Fruit fly (Drosophila melanogaster) whole organism, embryonic: Measurements from ENCODE around the gene CG42324.

Experiments
- CG10267 ChIP-seq: fragments of 200-800 bp; sonication (Bioruptor generic); optimal IDR thresholded peaks from 2 replicates; lab custom pipeline; 2018; ENCODE audit warnings: missing biosample characterization, mild to moderate bottlenecking, missing genetic modification characterization, moderate library complexity
- CG10959 ChIP-seq: fragments of 200-800 bp; sonication (Bioruptor generic); IDR thresholded peaks from 2 replicates; pipeline ENCODE4 v1.3.6; 2022; ENCODE audit warnings: missing biosample characterization, missing genetic modification characterization
- CG12155 ChIP-seq: fragments of 200-800 bp; sonication (Bioruptor generic); optimal IDR thresholded peaks from 3 replicates; lab custom pipeline; 2016; ENCODE audit warnings: missing biosample characterization, missing genetic modification characterization
- CG12236 ChIP-seq: fragments of 200-800 bp; sonication (Bioruptor generic); optimal IDR thresholded peaks from 2 replicates; lab custom pipeline; 2016; ENCODE audit warnings: missing biosample characterization, missing genetic modification characterization
- CG1233 ChIP-seq: fragments of 200-800 bp; sonication (Bioruptor generic); optimal IDR thresholded peaks from 4 replicates; lab custom pipeline; 2018; ENCODE audit warnings: missing biosample characterization, mild to moderate bottlenecking, missing genetic modification characterization
- CG12659 ChIP-seq: fragments of 200-800 bp; sonication (Bioruptor generic); optimal IDR thresholded peaks from 3 replicates; lab custom pipeline; 2017; ENCODE audit warnings: mild to moderate bottlenecking, missing biosample characterization, missing genetic modification reagents, missing genetic modification characterization
- CG14050 ChIP-seq: fragments of 200-800 bp; sonication (Bioruptor generic); IDR thresholded peaks from 3 replicates; pipeline ENCODE4 v1.3.6; 2022; ENCODE audit warnings: missing biosample characterization, missing genetic modification characterization
- CG1529 ChIP-seq: fragments of 200-800 bp; sonication (Bioruptor generic); optimal IDR thresholded peaks from 3 replicates; lab custom pipeline; 2018; ENCODE audit warnings: missing biosample characterization, missing genetic modification characterization
- CG15479 ChIP-seq: fragments of 200-800 bp; sonication (Bioruptor generic); optimal IDR thresholded peaks from 3 replicates; lab custom pipeline; 2019; ENCODE audit warnings: missing biosample characterization, mild to moderate bottlenecking, missing genetic modification characterization, moderate library complexity
- CG15601 ChIP-seq: fragments of 200-800 bp; sonication (Bioruptor generic); optimal IDR thresholded peaks from 3 replicates; lab custom pipeline; 2019; ENCODE audit warnings: missing biosample characterization, mild to moderate bottlenecking, missing genetic modification characterization, moderate library complexity
- CG2202 ChIP-seq: fragments of 200-800 bp; sonication (Bioruptor generic); optimal IDR thresholded peaks from 2 replicates; lab custom pipeline; 2018; ENCODE audit warnings: missing biosample characterization, mild to moderate bottlenecking, missing genetic modification characterization
- CG32532 ChIP-seq: fragments of 200-800 bp; sonication (Bioruptor generic); IDR thresholded peaks from 2 replicates; pipeline ENCODE4 v1.3.6; 2022; ENCODE audit warnings: missing biosample characterization, missing genetic modification characterization
- CG32772 ChIP-seq: fragments of 200-800 bp; sonication (Bioruptor generic); IDR thresholded peaks from 2 replicates; pipeline ENCODE4 v1.3.6; 2022; ENCODE audit warnings: missing biosample characterization, missing genetic modification characterization
- CG3407 ChIP-seq: fragments of 200-800 bp; sonication (Bioruptor generic); optimal IDR thresholded peaks from 2 replicates; lab custom pipeline; 2018; ENCODE audit warnings: missing biosample characterization, mild to moderate bottlenecking, missing genetic modification characterization
- CG6689 ChIP-seq: fragments of 200-800 bp; sonication (Bioruptor generic); IDR thresholded peaks from 2 replicates; pipeline ENCODE4 v1.3.6; 2022; ENCODE audit warnings: missing biosample characterization, missing genetic modification characterization
- CG6765 ChIP-seq: fragments of 200-800 bp; sonication (Bioruptor generic); optimal IDR thresholded peaks from 3 replicates; lab custom pipeline; 2017; ENCODE audit warnings: missing biosample characterization, mild to moderate bottlenecking, missing genetic modification characterization
- CG6854 ChIP-seq: fragments of 200-800 bp; sonication (Bioruptor generic); optimal IDR thresholded peaks from 3 replicates; lab custom pipeline; 2017; ENCODE audit warnings: missing biosample characterization, mild to moderate bottlenecking, missing genetic modification characterization
- CG7556 ChIP-seq: fragments of 200-800 bp; sonication (Bioruptor generic); optimal IDR thresholded peaks from 2 replicates; lab custom pipeline; 2017; ENCODE audit warnings: missing biosample characterization, mild to moderate bottlenecking, missing genetic modification characterization
- CG8388 ChIP-seq: fragments of 200-800 bp; sonication (Bioruptor generic); optimal IDR thresholded peaks from 2 replicates; lab custom pipeline; 2019; ENCODE audit warnings: missing biosample characterization, mild to moderate bottlenecking, missing genetic modification characterization, moderate library complexity
- CG9797 ChIP-seq: fragments of 200-800 bp; sonication (Bioruptor generic); optimal IDR thresholded peaks from 3 replicates; lab custom pipeline; 2018; ENCODE audit warnings: missing biosample characterization, mild to moderate bottlenecking, missing genetic modification characterization
- D19A ChIP-seq: fragments of 200-800 bp; optimal IDR thresholded peaks from 3 replicates; lab custom pipeline; 2019; ENCODE audit warnings: missing biosample characterization, mild to moderate bottlenecking, missing genetic modification characterization, moderate library complexity
- Drgx ChIP-seq: fragments of 200-800 bp; sonication (Bioruptor generic); IDR thresholded peaks from 2 replicates; pipeline ENCODE4 v1.3.6; 2022; ENCODE audit warnings: missing biosample characterization, missing genetic modification characterization
- Hr51 ChIP-seq, 2 experiments: fragments of 200-800 bp; sonication (Bioruptor generic); optimal IDR thresholded peaks; 2 replicates in 1 of 2; 3 replicates in 1 of 2; lab custom pipeline; 2016 to 2018; ENCODE audit warnings: missing biosample characterization in 2 of 2, missing genetic modification characterization in 2 of 2, mild to moderate bottlenecking in 1 of 2, moderate library complexity in 1 of 2
- Hsf ChIP-seq: fragments of 200-800 bp; sonication (Bioruptor generic); optimal IDR thresholded peaks from 3 replicates; lab custom pipeline; 2016; ENCODE audit warnings: missing biosample characterization, missing genetic modification characterization
- Med ChIP-seq: fragments of 200-800 bp; sonication (Bioruptor generic); peaks from one replicate; lab custom pipeline; 2016; ENCODE audit warnings: missing biosample characterization, missing genetic modification characterization, mild to moderate bottlenecking, inconsistent platforms, moderate library complexity
- NK7.1 ChIP-seq: fragments of 200-800 bp; sonication (Bioruptor generic); optimal IDR thresholded peaks from 3 replicates; lab custom pipeline; 2016; ENCODE audit warnings: missing biosample characterization, missing genetic modification characterization
- Optix ChIP-seq: fragments of 200-800 bp; sonication (Bioruptor generic); IDR thresholded peaks from 3 replicates; pipeline ENCODE4 v1.3.6; 2022; ENCODE audit warnings: missing biosample characterization, missing genetic modification characterization
- Ssrp ChIP-seq: fragments of 200-800 bp; sonication (Bioruptor generic); optimal IDR thresholded peaks from 2 replicates; lab custom pipeline; 2018; ENCODE audit warnings: missing biosample characterization, mild to moderate bottlenecking, missing genetic modification characterization, moderate library complexity
- ara ChIP-seq: fragments of 200-800 bp; sonication (Bioruptor generic); IDR thresholded peaks from 2 replicates; pipeline ENCODE4 v1.3.6; 2022; ENCODE audit warnings: missing biosample characterization, missing genetic modification characterization
- bab2 ChIP-seq: fragments of 200-800 bp; sonication (Bioruptor generic); optimal IDR thresholded peaks from 2 replicates; lab custom pipeline; 2016; ENCODE audit warnings: missing biosample characterization, missing genetic modification characterization
- bigmax ChIP-seq: fragments of 200-800 bp; sonication (Bioruptor generic); optimal IDR thresholded peaks from 2 replicates; lab custom pipeline; 2018; ENCODE audit warnings: missing biosample characterization, mild to moderate bottlenecking, missing genetic modification characterization
- caup ChIP-seq: fragments of 200-800 bp; sonication (Bioruptor generic); optimal IDR thresholded peaks from 3 replicates; lab custom pipeline; 2017; ENCODE audit warnings: missing biosample characterization, mild to moderate bottlenecking, missing genetic modification characterization, moderate library complexity; ENCODE audit not compliant: severe bottlenecking
- cg ChIP-seq: fragments of 200-800 bp; sonication (Bioruptor generic); optimal IDR thresholded peaks from 3 replicates; lab custom pipeline; 2019; ENCODE audit warnings: missing biosample characterization, mild to moderate bottlenecking, missing genetic modification characterization, moderate library complexity
- chif ChIP-seq, 2 experiments: fragments of 200-800 bp; sonication (Bioruptor generic); optimal IDR thresholded peaks; 3 replicates each; lab custom pipeline; 2016; ENCODE audit warnings: missing biosample characterization in 2 of 2, missing genetic modification characterization in 2 of 2
- chm ChIP-seq: fragments of 200-800 bp; sonication (Bioruptor generic); IDR thresholded peaks from 2 replicates; pipeline ENCODE4 v1.3.6; 2022; ENCODE audit warnings: missing biosample characterization, missing genetic modification characterization
- croc ChIP-seq: fragments of 200-800 bp; sonication (Bioruptor generic); conservative IDR thresholded peaks from 3 replicates; pipeline ENCODE4 v1.3.6; 2022; ENCODE audit warnings: missing biosample characterization, missing genetic modification characterization
- disco-r ChIP-seq: fragments of 200-800 bp; sonication (Bioruptor generic); optimal IDR thresholded peaks from 2 replicates; lab custom pipeline; 2016; ENCODE audit warnings: missing biosample characterization, missing genetic modification characterization
- esg ChIP-seq: fragments of 200-800 bp; sonication (Bioruptor generic); conservative IDR thresholded peaks from 2 replicates; pipeline ENCODE4 v1.3.6; 2022; ENCODE audit warnings: missing biosample characterization, missing genetic modification characterization
- lab ChIP-seq: fragments of 200-800 bp; sonication (Bioruptor generic); optimal IDR thresholded peaks from 3 replicates; lab custom pipeline; 2017; ENCODE audit warnings: missing biosample characterization, missing genetic modification characterization, mild to moderate bottlenecking, moderate library complexity, missing genetic modification reagents
- nerfin-2 ChIP-seq: fragments of 200-800 bp; sonication (Bioruptor generic); IDR thresholded peaks from 2 replicates; pipeline ENCODE4 v1.3.6; 2022; ENCODE audit warnings: missing biosample characterization, missing genetic modification characterization; ENCODE audit not compliant: partially characterized antibody
- phol ChIP-seq: fragments of 200-800 bp; sonication (Bioruptor generic); optimal IDR thresholded peaks from 3 replicates; lab custom pipeline; 2018; ENCODE audit warnings: missing biosample characterization, mild to moderate bottlenecking, missing genetic modification characterization, moderate library complexity
- pzg ChIP-seq: fragments of 200-800 bp; sonication (Bioruptor generic); optimal IDR thresholded peaks from 3 replicates; lab custom pipeline; 2018; ENCODE audit warnings: missing biosample characterization, mild to moderate bottlenecking, missing genetic modification characterization, moderate library complexity
- ro ChIP-seq: fragments of 200-800 bp; sonication (Bioruptor generic); IDR thresholded peaks from 2 replicates; pipeline ENCODE4 v1.3.6; 2022; ENCODE audit warnings: missing biosample characterization, missing genetic modification characterization
- row ChIP-seq: fragments of 200-800 bp; sonication (Bioruptor generic); IDR thresholded peaks from 3 replicates; pipeline ENCODE4 v1.3.6; 2022; ENCODE audit warnings: missing biosample characterization, missing genetic modification characterization
- salm ChIP-seq: fragments of 200-800 bp; sonication (Bioruptor generic); optimal IDR thresholded peaks from 2 replicates; lab custom pipeline; 2018; ENCODE audit warnings: missing biosample characterization, mild to moderate bottlenecking, missing genetic modification characterization
- schlank ChIP-seq: fragments of 200-800 bp; sonication (Bioruptor generic); optimal IDR thresholded peaks from 2 replicates; lab custom pipeline; 2018; ENCODE audit warnings: missing biosample characterization, mild to moderate bottlenecking, missing genetic modification characterization
- sd ChIP-seq: fragments of 200-800 bp; sonication (Bioruptor generic); optimal IDR thresholded peaks from 3 replicates; lab custom pipeline; 2018; ENCODE audit warnings: missing biosample characterization, mild to moderate bottlenecking, missing genetic modification characterization, moderate library complexity
- seq ChIP-seq: fragments of 200-800 bp; sonication (Bioruptor generic); IDR thresholded peaks from 2 replicates; pipeline ENCODE4 v1.3.6; 2022; ENCODE audit warnings: missing biosample characterization, missing genetic modification characterization
- sim ChIP-seq: fragments of 200-800 bp; sonication (Bioruptor generic); IDR thresholded peaks from 2 replicates; pipeline ENCODE4 v1.3.6; 2022; ENCODE audit warnings: missing biosample characterization, missing genetic modification characterization
- slbo ChIP-seq: fragments of 200-800 bp; sonication (Bioruptor generic); IDR thresholded peaks from 2 replicates; pipeline ENCODE4 v1.3.6; 2022; ENCODE audit warnings: missing biosample characterization, missing genetic modification characterization
- yki ChIP-seq: fragments of >200 bp; optimal IDR thresholded peaks from 3 replicates; lab custom pipeline; 2018

The CG42324 gene

dm6 chr3L:3433955-3434354, 38.3 kb upstream of the CG42324 start:
- TF ChIP-seq seq (GFP tag; lab: Robert Waterston, UW) (no peak), chif (GFP tag; optimal IDR thresholded peaks at IDR 0.05; lab: Kevin White, UChicago) (no peak), sd (tag; lab: Kevin White, UChicago) (peak; percentile 72), disco-r (no peak), CG14050 (no peak), CG10959 (GFP tag; lab: Robert Waterston, UW) (no peak), Hsf (GFP tag; lab: Kevin White, UChicago) (no peak), Optix (GFP tag; lab: Robert Waterston, UW) (no peak), yki (lab: Kevin White, UChicago) (no peak), schlank (no peak), CG8388 (no peak), cg (peak; percentile 30), CG15479 (GFP tag; lab: Kevin White, UChicago) (no peak), croc (no peak), NK7.1 (GFP tag; lab: Kevin White, UChicago) (no peak), CG6765 (GFP tag; lab: Kevin White, UChicago) (no peak), caup (GFP tag; lab: Kevin White, UChicago) (no peak), Med (GFP tag; lab: Kevin White, UChicago) (peak; percentile 53), salm (tag; lab: Kevin White, UChicago) (no peak), CG2202 (no peak), CG9797 (GFP tag; lab: Kevin White, UChicago) (no peak)

dm6 chr3L:3434882-3435281, 37.4 kb upstream of the CG42324 start:
- TF ChIP-seq Ssrp (peak; percentile 18), Drgx (GFP tag; lab: Robert Waterston, UW) (peak; percentile 46; the same call in 1 of the 2 replicates), ro (GFP tag; lab: Robert Waterston, UW) (no peak), CG12236 (no peak), esg (0 out of 2 replicates have a peak, but pooled peaks have one; percentile 15), pzg (no peak), sim (GFP tag; lab: Robert Waterston, UW) (no peak), CG7556 (GFP tag; lab: Kevin White, UChicago) (peak; percentile 16), CG1529 (peak; percentile 22), chm (GFP tag; lab: Robert Waterston, UW) (peak; percentile 54; the same call in 1 of the 2 replicates), CG32532 (GFP tag; lab: Robert Waterston, UW) (peak; percentile 30; the same call in 1 of the 2 replicates), lab (peak; percentile 32), CG12659 (GFP tag; lab: Kevin White, UChicago) (peak; percentile 2), CG6854 (GFP tag; lab: Kevin White, UChicago) (no peak), CG12155 (GFP tag; lab: Kevin White, UChicago) (no peak), nerfin-2 (no peak), CG32772 (peak; percentile 43; the same call in 1 of the 2 replicates), CG15601 (peak; percentile 63), Hr51 (GFP tag; optimal IDR thresholded peaks at IDR 0.05; lab: Kevin White, UChicago) (peak in 1 of 2 experiments; percentile 20), CG3407 (GFP tag; lab: Kevin White, UChicago) (peak; percentile 19), Optix (GFP tag; lab: Robert Waterston, UW) (no peak), CG10267 (tag; lab: Kevin White, UChicago) (peak; percentile 30), row (peak; percentile 58; the same call in 2 of the 3 replicates), CG1233 (GFP tag; lab: Kevin White, UChicago) (no peak), bigmax (no peak), slbo (GFP tag; lab: Robert Waterston, UW) (peak; percentile 46; the same call in 1 of the 2 replicates), ara (GFP tag; lab: Robert Waterston, UW) (peak; percentile 63; the same call in 1 of the 2 replicates), CG6689 (GFP tag; lab: Robert Waterston, UW) (peak; percentile 34; the same call in 1 of the 2 replicates), D19A (tag; lab: Kevin White, UChicago) (peak; percentile 34), bab2 (GFP tag; lab: Kevin White, UChicago) (no peak), phol (tag; lab: Kevin White, UChicago) (peak; percentile 40)
